Fruit fly (Drosophila melanogaster) whole organism, pupa: Measurements from ENCODE around the gene Cse1.

Experiments
- CG10348 ChIP-seq: fragments of 200-800 bp; sonication (Bioruptor generic); IDR thresholded peaks from 2 replicates; pipeline ENCODE4 v1.3.6; 2022; ENCODE audit warnings: missing biosample characterization, missing genetic modification characterization
- CG12605 ChIP-seq: fragments of 200-800 bp; sonication (Bioruptor generic); IDR thresholded peaks from 2 replicates; pipeline ENCODE4 v1.3.6; 2022; ENCODE audit warnings: missing biosample characterization, missing genetic modification characterization
- CG14655 ChIP-seq: fragments of 200-800 bp; sonication (Bioruptor generic); optimal IDR thresholded peaks from 3 replicates; lab custom pipeline; 2017; ENCODE audit warnings: mild to moderate bottlenecking, missing biosample characterization, missing genetic modification reagents, missing genetic modification characterization
- CG15710 ChIP-seq: fragments of 200-800 bp; sonication (Bioruptor generic); optimal IDR thresholded peaks from 2 replicates; lab custom pipeline; 2018; ENCODE audit warnings: missing biosample characterization, mild to moderate bottlenecking, missing genetic modification characterization, moderate library complexity
- CG32121 ChIP-seq: fragments of 200-800 bp; sonication (Bioruptor generic); IDR thresholded peaks from 2 replicates; pipeline ENCODE4 v1.3.6; 2022; ENCODE audit warnings: missing biosample characterization, missing genetic modification characterization
- CG34367 ChIP-seq: fragments of 200-800 bp; sonication (Bioruptor generic); optimal IDR thresholded peaks from 2 replicates; lab custom pipeline; 2018; ENCODE audit warnings: missing biosample characterization, mild to moderate bottlenecking, missing genetic modification characterization
- CG4496 ChIP-seq: fragments of 200-800 bp; sonication (Bioruptor generic); IDR thresholded peaks from 3 replicates; pipeline ENCODE4 v1.3.6; 2022; ENCODE audit warnings: missing biosample characterization, missing genetic modification characterization
- CG8301 ChIP-seq: fragments of 200-800 bp; sonication (Bioruptor generic); optimal IDR thresholded peaks from 2 replicates; lab custom pipeline; 2018; ENCODE audit warnings: missing biosample characterization, mild to moderate bottlenecking, missing genetic modification characterization
- EcR ChIP-seq: fragments of 200-800 bp; sonication (Bioruptor generic); optimal IDR thresholded peaks from 3 replicates; lab custom pipeline; 2019; ENCODE audit warnings: missing biosample characterization, missing genetic modification characterization, mild to moderate bottlenecking, moderate library complexity, missing genetic modification reagents
- Ets98B ChIP-seq: fragments of 200-800 bp; sonication (Bioruptor generic); IDR thresholded peaks from 2 replicates; pipeline ENCODE4 v1.3.6; 2022; ENCODE audit warnings: missing biosample characterization, missing genetic modification characterization
- Pif1A ChIP-seq: fragments of 200-800 bp; sonication (Bioruptor generic); optimal IDR thresholded peaks from 3 replicates; lab custom pipeline; 2016; ENCODE audit warnings: missing biosample characterization, missing genetic modification characterization
- Snoo ChIP-seq: fragments of 200-800 bp; sonication (Bioruptor generic); optimal IDR thresholded peaks from 3 replicates; lab custom pipeline; 2017; ENCODE audit warnings: missing biosample characterization, mild to moderate bottlenecking, missing genetic modification characterization, inconsistent platforms
- fd96Ca ChIP-seq: fragments of 200-800 bp; sonication (Bioruptor generic); IDR thresholded peaks from 3 replicates; pipeline ENCODE4 v1.3.6; 2022; ENCODE audit warnings: missing biosample characterization, missing genetic modification characterization
- rn ChIP-seq: fragments of 200-800 bp; sonication (Bioruptor generic); IDR thresholded peaks from 2 replicates; pipeline ENCODE4 v1.3.6; 2022; ENCODE audit warnings: missing biosample characterization, missing genetic modification characterization

DNA sequence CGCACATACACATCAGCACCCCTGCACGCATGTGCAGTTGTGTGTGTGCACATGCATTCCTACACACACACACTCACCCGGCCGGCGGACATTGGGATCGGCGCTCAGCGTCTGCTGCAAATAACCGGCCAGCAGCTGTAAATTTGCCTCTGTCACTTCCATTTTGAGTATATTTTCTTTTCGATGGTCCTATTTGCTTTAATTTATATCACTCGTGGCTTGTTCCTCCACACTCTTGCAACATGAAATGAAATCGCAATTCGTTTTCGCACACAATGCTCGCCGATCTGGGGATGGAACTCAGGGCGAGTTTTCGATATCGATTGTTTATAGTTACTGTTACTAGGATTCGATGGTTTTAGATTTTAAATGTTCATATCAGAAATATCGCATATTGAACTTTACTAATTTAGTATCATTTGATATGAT is at the start of gene Cse1:
- TF ChIP-seq CG34367 (tag; lab: Kevin White, UChicago), result no peak
- TF ChIP-seq rn (GFP tag; lab: Robert Waterston, UW), result no peak
- no peak for TF ChIP-seq EcR
- TF ChIP-seq CG15710 (tag; lab: Kevin White, UChicago), result no peak
- no peak for TF ChIP-seq CG4496 (GFP tag; lab: Robert Waterston, UW)
- no peak for TF ChIP-seq CG32121 (GFP tag; lab: Robert Waterston, UW)
- TF ChIP-seq fd96Ca (GFP tag; lab: Robert Waterston, UW), result no peak
- no peak for TF ChIP-seq CG10348
- no peak for TF ChIP-seq CG12605 (GFP tag; lab: Robert Waterston, UW)
- no peak for TF ChIP-seq CG14655 (GFP tag; lab: Kevin White, UChicago)
- no peak for TF ChIP-seq Pif1A (GFP tag; lab: Kevin White, UChicago)
- no peak for TF ChIP-seq Ets98B (GFP tag; lab: Robert Waterston, UW)
- TF ChIP-seq Snoo (tag; lab: Kevin White, UChicago), result no peak
- no peak for TF ChIP-seq CG8301
